Fruit fly (Drosophila melanogaster) whole organism, embryonic: ENCODE data around the gene CG43165.

ENCODE experiments used
- C15 ChIP-seq: fragments of 200-800 bp; sonication (Bioruptor generic); IDR thresholded peaks from 3 replicates; pipeline ENCODE4 v1.3.6; 2022; ENCODE audit warnings: missing biosample characterization, missing genetic modification characterization
- CG11696 ChIP-seq: fragments of 200-800 bp; sonication (Bioruptor generic); IDR thresholded peaks from 2 replicates; pipeline ENCODE4 v1.3.6; 2022; ENCODE audit warnings: missing biosample characterization, missing genetic modification characterization
- CG18764 ChIP-seq: fragments of 200-800 bp; sonication (Bioruptor generic); optimal IDR thresholded peaks from 3 replicates; lab custom pipeline; 2016; ENCODE audit warnings: missing biosample characterization, missing genetic modification characterization
- CG33557 ChIP-seq: fragments of 200-800 bp; sonication (Bioruptor generic); optimal IDR thresholded peaks from 2 replicates; lab custom pipeline; 2019; ENCODE audit warnings: missing biosample characterization, mild to moderate bottlenecking, missing genetic modification characterization, moderate library complexity
- CG43689 ChIP-seq: fragments of 200-800 bp; sonication (Bioruptor generic); IDR thresholded peaks from 2 replicates; pipeline ENCODE4 v1.3.6; 2022; ENCODE audit warnings: missing biosample characterization, missing genetic modification characterization
- CG4707 ChIP-seq: fragments of 200-800 bp; sonication (Bioruptor generic); optimal IDR thresholded peaks from 2 replicates; lab custom pipeline; 2018; ENCODE audit warnings: missing biosample characterization, mild to moderate bottlenecking, missing genetic modification characterization, moderate library complexity
- Doc3 ChIP-seq: fragments of 200-800 bp; sonication (Bioruptor generic); IDR thresholded peaks from 3 replicates; pipeline ENCODE4 v1.3.6; 2022; ENCODE audit warnings: missing biosample characterization, missing genetic modification characterization; ENCODE audit not compliant: partially characterized antibody
- Hr39 ChIP-seq: fragments of >200 bp; optimal IDR thresholded peaks from 2 replicates; lab custom pipeline; 2017
- Oaz ChIP-seq: fragments of 200-800 bp; sonication (Bioruptor generic); IDR thresholded peaks from 2 replicates; pipeline ENCODE4 v1.3.6; 2022; ENCODE audit warnings: missing biosample characterization, missing genetic modification characterization
- Sox100B ChIP-seq: fragments of 200-800 bp; sonication (Bioruptor generic); optimal IDR thresholded peaks from 3 replicates; lab custom pipeline; 2018; ENCODE audit warnings: missing biosample characterization, mild to moderate bottlenecking, missing genetic modification characterization
- ind ChIP-seq: fragments of 200-800 bp; sonication (Bioruptor generic); optimal IDR thresholded peaks from 3 replicates; lab custom pipeline; 2016; ENCODE audit warnings: missing biosample characterization, missing genetic modification characterization

- TF ChIP-seq Doc3 (GFP tag; lab: Robert Waterston, UW) (no peak), C15 (GFP tag; lab: Robert Waterston, UW) (no peak), CG11696 (GFP tag; lab: Robert Waterston, UW) (no peak), Sox100B (GFP tag; lab: Kevin White, UChicago) (no peak), CG18764 (GFP tag; lab: Kevin White, UChicago) (no peak), CG43689 (GFP tag; lab: Robert Waterston, UW) (no peak), CG33557 (GFP tag; lab: Kevin White, UChicago) (no peak), Oaz (GFP tag; lab: Robert Waterston, UW) (no peak), Hr39 (lab: Kevin White, UChicago) (no peak), ind (GFP tag; lab: Kevin White, UChicago) (no peak), CG4707 (no peak)
Observed at dm6 chr2L:3694920-3695319, at the start of gene CG43165.
